Fruit fly (Drosophila melanogaster) whole organism, prepupa: ENCODE data around the gene CG6195.

ENCODE experiments used
- CG11762 ChIP-seq: fragments of 200-800 bp; sonication (Bioruptor generic); optimal IDR thresholded peaks from 3 replicates; lab custom pipeline; 2016; ENCODE audit warnings: missing biosample characterization, missing genetic modification characterization; ENCODE audit not compliant: insufficient read depth
- salr ChIP-seq, 2 experiments: fragments of 200-800 bp; sonication (Bioruptor generic); optimal IDR thresholded peaks; 3 replicates each; lab custom pipeline; 2016 to 2018; ENCODE audit warnings: missing biosample characterization in 2 of 2, missing genetic modification characterization in 2 of 2, mild to moderate bottlenecking in 1 of 2
- ss ChIP-seq, 2 experiments: fragments of 200-800 bp; sonication (Bioruptor generic); optimal IDR thresholded peaks; 2 replicates in 1 of 2; 3 replicates in 1 of 2; lab custom pipeline; 2017 to 2018; ENCODE audit warnings: mild to moderate bottlenecking in 2 of 2, missing biosample characterization in 2 of 2, missing genetic modification characterization in 2 of 2, moderate library complexity in 1 of 2

- TF ChIP-seq CG11762 (GFP tag; lab: Kevin White, UChicago) (no peak), salr (GFP tag; optimal IDR thresholded peaks at IDR 0.05; lab: Kevin White, UChicago) (no peak), ss (GFP tag; optimal IDR thresholded peaks at IDR 0.05; lab: Kevin White, UChicago) (no peak)
Observed at dm6 chr3R:19598855-19599254, 49.4 kb downstream of the CG6195 start, which contains the start of gene Cpr92A.
